Fruit fly (Drosophila melanogaster) whole organism, adult: ENCODE data around the gene CG9018.
A peak's percentile ranks its signal among the peaks of the same experiment; 100 is the strongest.

Experiments
- CG33017 ChIP-seq: fragments of 200-800 bp; sonication (Bioruptor generic); optimal IDR thresholded peaks from 2 replicates; lab custom pipeline; 2018; ENCODE audit warnings: missing biosample characterization, mild to moderate bottlenecking, missing genetic modification characterization, moderate library complexity
- CG7045 ChIP-seq: fragments of 200-800 bp; sonication (Bioruptor generic); optimal IDR thresholded peaks from 2 replicates; lab custom pipeline; 2017; ENCODE audit warnings: missing biosample characterization, mild to moderate bottlenecking, missing genetic modification characterization
- Clk ChIP-seq: fragments of 200-800 bp; sonication (Bioruptor generic); optimal IDR thresholded peaks from 2 replicates; lab custom pipeline; 2017; ENCODE audit warnings: missing biosample characterization, missing genetic modification characterization
- Hr96 ChIP-seq: fragments of 200-800 bp; sonication (Bioruptor generic); optimal IDR thresholded peaks from 2 replicates; lab custom pipeline; 2016; ENCODE audit warnings: missing biosample characterization, missing genetic modification characterization
- Mnt ChIP-seq: fragments of 200-800 bp; sonication (Bioruptor generic); optimal IDR thresholded peaks from 2 replicates; lab custom pipeline; 2016; ENCODE audit warnings: missing biosample characterization, mild to moderate bottlenecking, missing genetic modification characterization
- cic ChIP-seq: fragments of 200-800 bp; sonication (Bioruptor generic); optimal IDR thresholded peaks from 2 replicates; lab custom pipeline; 2017; ENCODE audit warnings: missing biosample characterization, mild to moderate bottlenecking, missing genetic modification characterization, moderate library complexity
- cnc ChIP-seq, 2 experiments: fragments of >200 bp; optimal IDR thresholded peaks; 2 replicates each; lab custom pipeline; 2017
- kay ChIP-seq: fragments of 200-800 bp; sonication (Bioruptor generic); peaks from one replicate; lab custom pipeline; 2016; ENCODE audit warnings: missing biosample characterization, missing genetic modification characterization, borderline replicate concordance
- pad ChIP-seq: fragments of 200-800 bp; sonication (Bioruptor generic); optimal IDR thresholded peaks from 3 replicates; lab custom pipeline; 2017; ENCODE audit warnings: missing biosample characterization, missing genetic modification characterization, mild to moderate bottlenecking, moderate library complexity, missing genetic modification reagents

dm6 chr3L:2265692-2266444 lies 29.0 kb upstream of the CG9018 start, which contains the start of the genes ecd and CG13806:
- TF ChIP-seq cnc (optimal IDR thresholded peaks at IDR 0.05; lab: Kevin White, UChicago) (no peak), cic (GFP tag; lab: Kevin White, UChicago) (no peak), Clk (no peak), Hr96 (GFP tag; lab: Kevin White, UChicago) (peak; percentile 5), pad (no peak), Mnt (GFP tag; lab: Kevin White, UChicago) (no peak), CG33017 (tag; lab: Kevin White, UChicago) (no peak), CG7045 (no peak), kay (GFP tag; lab: Kevin White, UChicago) (no peak)
